Worm (Caenorhabditis elegans) whole organism, L1 larva: ENCODE results near the gene srd-35.

Experiments
- C04F5.9 ChIP-seq: sonication (generic microtip); optimal IDR thresholded peaks from 2 replicates; lab custom pipeline; 2016; ENCODE audit warnings: missing genetic modification characterization, missing compliant biosample characterization
- ama-1 ChIP-seq: fragments of 150-350 bp; optimal IDR thresholded peaks from 2 replicates; lab custom pipeline; 2014
- ceh-88 ChIP-seq: fragments of 200-800 bp; sonication (Bioruptor generic); IDR thresholded peaks from 2 replicates; pipeline ENCODE4 v1.3.6; 2022; ENCODE audit warnings: missing genetic modification characterization, missing compliant biosample characterization
- dsc-1 ChIP-seq: sonication (generic microtip); optimal IDR thresholded peaks from 2 replicates; lab custom pipeline; 2016; ENCODE audit warnings: mild to moderate bottlenecking, missing genetic modification characterization, missing compliant biosample characterization
- egl-27 ChIP-seq, 2 experiments: fragments of 150-350 bp in 1 of 2; sonication (generic microtip); optimal IDR thresholded peaks; 3 replicates each; lab custom pipeline; 2017 to 2018; ENCODE audit warnings: missing biosample characterization in 2 of 2, missing genetic modification characterization in 2 of 2, missing genetic modification reagents in 2 of 2
- fkh-4 ChIP-seq: sonication (generic microtip); optimal IDR thresholded peaks from 2 replicates; lab custom pipeline; 2016; ENCODE audit warnings: missing compliant biosample characterization, missing genetic modification characterization, borderline replicate concordance
- lsy-2 ChIP-seq, 2 experiments: fragments of 150-350 bp; optimal IDR thresholded peaks; 2 replicates each; lab custom pipeline; 2014; ENCODE audit warnings: missing biosample characterization in 2 of 2, missing genetic modification characterization in 2 of 2
- nhr-90 ChIP-seq: sonication (generic microtip); optimal IDR thresholded peaks from 2 replicates; lab custom pipeline; 2016; ENCODE audit warnings: mild to moderate bottlenecking, missing genetic modification characterization, missing compliant biosample characterization; ENCODE audit not compliant: poor library complexity
- pqm-1 ChIP-seq: sonication (generic microtip); optimal IDR thresholded peaks from 3 replicates; lab custom pipeline; 2017; ENCODE audit warnings: missing biosample characterization, missing genetic modification characterization
- skn-1 ChIP-seq: fragments of 150-350 bp; optimal IDR thresholded peaks from 2 replicates; lab custom pipeline; 2014; ENCODE audit warnings: missing biosample characterization, missing genetic modification characterization

- no peak for TF ChIP-seq C04F5.9 (tag; lab: Kevin White, UChicago)
- no peak for TF ChIP-seq skn-1 (tag; lab: Kevin White, UChicago)
- TF ChIP-seq dsc-1 = no peak
- TF ChIP-seq ama-1 (lab: Kevin White, UChicago) = no peak
- TF ChIP-seq fkh-4 (tag; lab: Kevin White, UChicago) = no peak
- TF ChIP-seq egl-27 (tag; optimal IDR thresholded peaks at IDR 0.05; lab: Kevin White, UChicago) = no peak
- TF ChIP-seq nhr-90 (tag; lab: Kevin White, UChicago) = no peak
- TF ChIP-seq pqm-1 (tag; lab: Kevin White, UChicago) = no peak
- TF ChIP-seq lsy-2 (tag; optimal IDR thresholded peaks at IDR 0.05; lab: Kevin White, UChicago) = no peak
- TF ChIP-seq ceh-88 (GFP tag; lab: Robert Waterston, UW) = no peak
These were observed 28.7 kb downstream of the srd-35 start, which contains the start of the genes F15B9.11 and dsl-7 for ce11 chrV:12992891-12993290.
